Worm (Caenorhabditis elegans) whole organism, L4 larva: Measurements from ENCODE around the gene T05C12.8.

Source experiments
- D1046.2 ChIP-seq: fragments of 200-800 bp; sonication (Bioruptor generic); IDR thresholded peaks from 2 replicates; pipeline ENCODE4 v1.3.6; 2022; ENCODE audit warnings: missing genetic modification characterization, missing compliant biosample characterization
- F10B5.3 ChIP-seq: sonication (generic microtip); optimal IDR thresholded peaks from 2 replicates; lab custom pipeline; 2016; ENCODE audit warnings: mild to moderate bottlenecking, missing genetic modification characterization, missing compliant biosample characterization
- F37D6.2 ChIP-seq: sonication (generic microtip); optimal IDR thresholded peaks from 2 replicates; lab custom pipeline; 2016; ENCODE audit warnings: mild to moderate bottlenecking, missing genetic modification characterization, missing compliant biosample characterization
- F44E2.7 ChIP-seq: fragments of 200-800 bp; sonication (Bioruptor generic); IDR thresholded peaks from 2 replicates; pipeline ENCODE4 v2.1.2; 2022; ENCODE audit warnings: missing genetic modification characterization, missing compliant biosample characterization
- F49E8.2 ChIP-seq: sonication (generic microtip); optimal IDR thresholded peaks from 2 replicates; lab custom pipeline; 2016; ENCODE audit warnings: missing compliant biosample characterization, mild to moderate bottlenecking, missing genetic modification characterization, borderline replicate concordance
- T26A8.4 ChIP-seq: fragments of 200-800 bp; sonication (Bioruptor generic); IDR thresholded peaks from 2 replicates; pipeline ENCODE4 v1.3.6; 2022; ENCODE audit warnings: missing genetic modification characterization, missing compliant biosample characterization
- Y48G9A.11 ChIP-seq: fragments of 200-800 bp; sonication (Bioruptor generic); IDR thresholded peaks from 2 replicates; pipeline ENCODE4 v1.3.6; 2022; ENCODE audit warnings: missing genetic modification reagents, missing genetic modification characterization, missing compliant biosample characterization
- ama-1 ChIP-seq: fragments of 150-350 bp; optimal IDR thresholded peaks from 2 replicates; lab custom pipeline; 2014; ENCODE audit warnings: inconsistent platforms, mixed read lengths
- ceh-32 ChIP-seq: sonication (generic microtip); optimal IDR thresholded peaks from 2 replicates; lab custom pipeline; 2016; ENCODE audit warnings: mild to moderate bottlenecking, missing genetic modification characterization, missing compliant biosample characterization; ENCODE audit not compliant: poor library complexity
- ceh-44 ChIP-seq: fragments of 200-800 bp; sonication (Bioruptor generic); IDR thresholded peaks from 2 replicates; pipeline ENCODE4 v1.3.6; 2022; ENCODE audit warnings: missing genetic modification reagents, missing genetic modification characterization, missing compliant biosample characterization
- cey-2 ChIP-seq: sonication (generic microtip); optimal IDR thresholded peaks from 3 replicates; lab custom pipeline; 2017; ENCODE audit warnings: missing genetic modification characterization, mild to moderate bottlenecking, missing compliant biosample characterization, antibody characterized with exemption, borderline replicate concordance; ENCODE audit not compliant: insufficient read depth
- ctbp-1 ChIP-seq: fragments of 200-800 bp; sonication (Bioruptor generic); IDR thresholded peaks from 2 replicates; pipeline ENCODE4 v1.3.6; 2022; ENCODE audit warnings: missing genetic modification reagents, missing genetic modification characterization, missing compliant biosample characterization
- daf-19 ChIP-seq: fragments of 200-800 bp; sonication (Bioruptor generic); conservative IDR thresholded peaks from 2 replicates; pipeline ENCODE4 v1.3.6; 2022; ENCODE audit warnings: missing genetic modification characterization, missing compliant biosample characterization
- dve-1 ChIP-seq: sonication (generic microtip); optimal IDR thresholded peaks from 2 replicates; lab custom pipeline; 2017; ENCODE audit warnings: antibody characterized with exemption, mild to moderate bottlenecking, missing genetic modification characterization, missing compliant biosample characterization; ENCODE audit not compliant: insufficient read depth
- fkh-10 ChIP-seq: fragments of 150-350 bp; optimal IDR thresholded peaks from 2 replicates; lab custom pipeline; 2014; ENCODE audit warnings: missing biosample characterization, missing genetic modification reagents, missing genetic modification characterization
- gei-8 ChIP-seq: fragments of 200-800 bp; sonication (Bioruptor generic); optimal IDR thresholded peaks from 2 replicates; lab custom pipeline; 2018; ENCODE audit warnings: mild to moderate bottlenecking, missing genetic modification characterization, missing compliant biosample characterization
- hif-1 ChIP-seq, 2 experiments: sonication (generic microtip); optimal IDR thresholded peaks; 2 replicates each; lab custom pipeline; 2016 to 2017; ENCODE audit warnings: missing compliant biosample characterization in 2 of 2, missing genetic modification characterization in 2 of 2, missing genetic modification reagents in 2 of 2, missing genotype in 2 of 2, mild to moderate bottlenecking in 1 of 2
- hlh-11 ChIP-seq: fragments of 200-800 bp; sonication (Bioruptor generic); optimal IDR thresholded peaks from 2 replicates; lab custom pipeline; 2018; ENCODE audit warnings: mild to moderate bottlenecking, missing genetic modification characterization, missing compliant biosample characterization
- hlh-30 ChIP-seq: sonication (generic microtip); optimal IDR thresholded peaks from 2 replicates; lab custom pipeline; 2017; ENCODE audit warnings: antibody characterized with exemption, mild to moderate bottlenecking, missing genetic modification characterization, missing compliant biosample characterization; ENCODE audit not compliant: insufficient read depth
- hmg-1.1 ChIP-seq: fragments of 200-800 bp; sonication (Bioruptor generic); IDR thresholded peaks from 2 replicates; pipeline ENCODE4 v1.3.6; 2022; ENCODE audit warnings: missing genetic modification reagents, missing genetic modification characterization, missing compliant biosample characterization
- lin-1 ChIP-seq: fragments of 200-800 bp; sonication (Bioruptor generic); IDR thresholded peaks from 2 replicates; pipeline ENCODE4 v1.3.6; 2022; ENCODE audit warnings: missing genetic modification reagents, missing genetic modification characterization, missing compliant biosample characterization
- lin-13 ChIP-seq: fragments of 150-350 bp; optimal IDR thresholded peaks from 2 replicates; lab custom pipeline; 2014; ENCODE audit warnings: missing biosample characterization, missing genetic modification reagents, missing genetic modification characterization
- lin-15B ChIP-seq: fragments of 150-350 bp; sonication (generic microtip); optimal IDR thresholded peaks from 3 replicates; lab custom pipeline; 2014; ENCODE audit warnings: missing biosample characterization, missing genetic modification characterization
- lin-29 ChIP-seq: fragments of 200-800 bp; sonication (Bioruptor generic); IDR thresholded peaks from 2 replicates; pipeline ENCODE4 v1.3.6; 2022; ENCODE audit warnings: missing genetic modification reagents, missing genetic modification characterization, missing compliant biosample characterization
- lin-38 ChIP-seq: fragments of 200-800 bp; sonication (Bioruptor generic); IDR thresholded peaks from 2 replicates; pipeline ENCODE4 v1.3.6; 2022; ENCODE audit warnings: missing genetic modification reagents, missing genetic modification characterization, missing compliant biosample characterization
- lin-39 ChIP-seq: fragments of 150-350 bp; optimal IDR thresholded peaks from 2 replicates; lab custom pipeline; 2014; ENCODE audit warnings: missing biosample characterization, missing genetic modification reagents, missing genetic modification characterization
- mes-2 ChIP-seq: sonication (generic microtip); optimal IDR thresholded peaks from 2 replicates; lab custom pipeline; 2016; ENCODE audit warnings: missing genotype, mild to moderate bottlenecking, missing genetic modification characterization, missing compliant biosample characterization; ENCODE audit not compliant: poor library complexity, severe bottlenecking
- mxl-3 ChIP-seq: fragments of 200-800 bp; sonication (Bioruptor generic); optimal IDR thresholded peaks from 2 replicates; lab custom pipeline; 2018; ENCODE audit warnings: mild to moderate bottlenecking, missing genetic modification characterization, missing compliant biosample characterization
- nhr-102 ChIP-seq: sonication (generic microtip); optimal IDR thresholded peaks from 2 replicates; lab custom pipeline; 2016; ENCODE audit warnings: mild to moderate bottlenecking, missing genetic modification characterization, moderate library complexity, missing compliant biosample characterization
- nhr-11 ChIP-seq: fragments of 150-350 bp; optimal IDR thresholded peaks from 2 replicates; lab custom pipeline; 2014; ENCODE audit warnings: missing biosample characterization, missing genetic modification characterization
- nhr-111 ChIP-seq: fragments of 200-800 bp; sonication (Bioruptor generic); optimal IDR thresholded peaks from 2 replicates; lab custom pipeline; 2018; ENCODE audit warnings: mild to moderate bottlenecking, missing genetic modification characterization, missing compliant biosample characterization
- nhr-237 ChIP-seq: sonication (generic microtip); optimal IDR thresholded peaks from 2 replicates; lab custom pipeline; 2017; ENCODE audit warnings: missing biosample characterization, missing genetic modification characterization
- nhr-25 ChIP-seq: sonication (generic microtip); optimal IDR thresholded peaks from 2 replicates; lab custom pipeline; 2017; ENCODE audit warnings: missing genetic modification characterization, mild to moderate bottlenecking, missing compliant biosample characterization, antibody characterized with exemption, moderate library complexity, borderline replicate concordance; ENCODE audit not compliant: insufficient read depth
- nhr-41 ChIP-seq: fragments of 200-800 bp; sonication (Bioruptor generic); IDR thresholded peaks from 2 replicates; pipeline ENCODE4 v1.3.6; 2022; ENCODE audit warnings: missing genetic modification reagents, missing genetic modification characterization, missing compliant biosample characterization
- nhr-42 ChIP-seq: fragments of 200-800 bp; sonication (Bioruptor generic); IDR thresholded peaks from 2 replicates; pipeline ENCODE4 v1.3.6; 2022; ENCODE audit warnings: missing genetic modification characterization, missing compliant biosample characterization
- pha-4 ChIP-seq, 2 experiments: fragments of 150-350 bp in 1 of 2; fragments of 200-800 bp in 1 of 2; sonication (Bioruptor generic) in 1 of 2; IDR thresholded peaks in 1 of 2; optimal IDR thresholded peaks in 1 of 2; 2 replicates each; pipeline versions ENCODE4 v1.3.6 to Lab custom; 2014 to 2022; ENCODE audit warnings: missing genetic modification characterization in 2 of 2, missing genetic modification reagents in 2 of 2, missing biosample characterization in 1 of 2, missing compliant biosample characterization in 1 of 2
- php-3 ChIP-seq: fragments of 200-800 bp; sonication (Bioruptor generic); IDR thresholded peaks from 2 replicates; pipeline ENCODE4 v1.3.6; 2022; ENCODE audit warnings: missing genetic modification reagents, missing genetic modification characterization, missing compliant biosample characterization
- saeg-2 ChIP-seq: fragments of 200-800 bp; sonication (Bioruptor generic); IDR thresholded peaks from 2 replicates; pipeline ENCODE4 v1.3.6; 2022; ENCODE audit warnings: missing genetic modification reagents, missing genetic modification characterization, missing compliant biosample characterization
- skn-1 ChIP-seq: fragments of 150-350 bp; optimal IDR thresholded peaks from 2 replicates; lab custom pipeline; 2014; ENCODE audit warnings: missing biosample characterization, missing genetic modification characterization
- snpc-1.2 ChIP-seq: fragments of 200-800 bp; sonication (Bioruptor generic); IDR thresholded peaks from 2 replicates; pipeline ENCODE4 v1.3.6; 2022; ENCODE audit warnings: missing genetic modification reagents, missing genetic modification characterization, missing compliant biosample characterization
- snpc-4 ChIP-seq: fragments of 150-350 bp; optimal IDR thresholded peaks from 2 replicates; lab custom pipeline; 2014; ENCODE audit warnings: missing biosample characterization, missing genetic modification characterization
- unc-39 ChIP-seq: sonication (generic microtip); optimal IDR thresholded peaks from 2 replicates; lab custom pipeline; 2017; ENCODE audit warnings: missing biosample characterization, missing genetic modification characterization
- unc-62 ChIP-seq, 3 experiments: fragments of 150-350 bp in 1 of 3; sonication (generic microtip); optimal IDR thresholded peaks in 2 of 3; peaks in 1 of 3; 1 replicate in 1 of 3; 2 replicates in 2 of 3; lab custom pipeline; 2014 to 2017; ENCODE audit warnings: missing biosample characterization in 3 of 3, missing genetic modification characterization in 3 of 3, missing genetic modification reagents in 3 of 3, missing genotype in 1 of 3
- vab-7 ChIP-seq: fragments of 200-800 bp; sonication (Bioruptor generic); IDR thresholded peaks from 2 replicates; pipeline ENCODE4 v1.3.6; 2022; ENCODE audit warnings: missing genetic modification reagents, missing genetic modification characterization, missing compliant biosample characterization
- zfp-3 ChIP-seq: fragments of 200-800 bp; sonication (Bioruptor generic); conservative IDR thresholded peaks from 2 replicates; pipeline ENCODE4 v1.3.6; 2022; ENCODE audit warnings: missing genetic modification reagents, missing genetic modification characterization, missing compliant biosample characterization
- ztf-7 ChIP-seq: fragments of 150-350 bp; optimal IDR thresholded peaks from 2 replicates; lab custom pipeline; 2014; ENCODE audit warnings: missing biosample characterization, missing genetic modification characterization

T05C12.8 gene

DNA sequence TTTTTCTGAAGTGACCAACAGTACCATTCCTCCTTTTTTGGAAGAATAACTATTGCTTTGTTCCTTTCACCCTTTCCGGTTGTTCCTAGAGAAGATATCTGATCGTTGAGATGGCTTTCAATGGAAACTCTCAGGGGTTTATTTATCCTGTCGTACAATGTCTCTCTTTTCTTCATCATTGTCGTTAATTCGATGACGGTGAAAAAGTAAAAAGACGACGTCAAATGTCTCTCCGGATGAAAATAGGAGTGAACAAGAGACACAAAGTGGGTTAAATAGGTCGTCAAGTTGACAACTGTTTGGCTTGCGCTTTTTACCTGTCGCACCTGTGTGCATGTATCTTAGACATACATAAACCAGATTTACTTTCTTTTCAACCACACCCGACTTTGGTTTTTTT is 3.6 kb upstream of the T05C12.8 start:
- TF ChIP-seq F10B5.3 (tag; lab: Kevin White, UChicago) (no peak), fkh-10 (GFP tag; lab: Kevin White, UChicago) (no peak), hlh-11 (tag; lab: Kevin White, UChicago) (no peak), T26A8.4 (no peak), nhr-102 (tag; lab: Kevin White, UChicago) (no peak), F37D6.2 (no peak), Y48G9A.11 (GFP tag; lab: Robert Waterston, UW) (no peak), unc-62 (GFP tag; optimal IDR thresholded peaks at IDR 0.05 in 1 of 2; lab: Kevin White, UChicago) (peak in 1 of 2 experiments; percentile 49), unc-62 (tag; optimal IDR thresholded peaks at IDR 0.05; lab: Kevin White, UChicago) (no peak)

DNA sequence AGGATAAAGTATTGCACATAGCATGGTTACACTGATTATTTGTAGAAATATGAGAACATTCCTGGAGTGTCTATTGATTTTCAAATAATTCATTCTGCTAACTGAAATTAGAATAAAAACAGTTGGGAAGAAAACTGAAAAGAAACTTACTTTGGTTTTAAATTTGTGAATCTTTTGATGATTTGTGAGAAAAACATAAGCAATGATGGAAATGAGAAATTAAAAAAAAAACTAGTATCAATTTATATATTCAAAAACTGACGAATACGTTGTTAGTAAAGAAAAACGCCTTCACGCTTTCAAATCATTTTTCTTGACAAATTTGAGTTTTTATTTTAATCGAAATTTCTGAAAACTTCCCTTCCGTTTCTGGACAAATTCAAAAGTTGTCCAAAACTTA is 2.8 kb upstream of the T05C12.8 start, which contains the start of gene T05C12.9:
Gene T05C12.9, minus strand, starts transcription at position 101 of the 400 bp plus-strand sequence.
- no peak for TF ChIP-seq vab-7 (GFP tag; lab: Robert Waterston, UW)
- TF ChIP-seq lin-13 (GFP tag; lab: Kevin White, UChicago), result no peak
- TF ChIP-seq D1046.2, result no peak
- TF ChIP-seq hmg-1.1 (GFP tag; lab: Robert Waterston, UW), result no peak
- no peak for TF ChIP-seq hlh-30 (tag; lab: Kevin White, UChicago)
- TF ChIP-seq mes-2, result no peak
- no peak for TF ChIP-seq lin-1 (GFP tag; lab: Robert Waterston, UW)
- TF ChIP-seq cey-2, result no peak
- no peak for TF ChIP-seq lin-39 (tag; lab: Kevin White, UChicago)
- no peak for TF ChIP-seq lin-29 (GFP tag; lab: Robert Waterston, UW)
- TF ChIP-seq saeg-2 (GFP tag; lab: Robert Waterston, UW), result no peak
- no peak for TF ChIP-seq snpc-1.2 (GFP tag; lab: Robert Waterston, UW)
- no peak for TF ChIP-seq nhr-41 (GFP tag; lab: Robert Waterston, UW)
- TF ChIP-seq ctbp-1 (GFP tag; lab: Robert Waterston, UW), result no peak
- TF ChIP-seq ceh-32 (tag; lab: Kevin White, UChicago), result no peak
- no peak for TF ChIP-seq nhr-42
- TF ChIP-seq mxl-3 (GFP tag; lab: Kevin White, UChicago), result no peak
- TF ChIP-seq F37D6.2, result no peak
- no peak for TF ChIP-seq lin-15B (tag; lab: Kevin White, UChicago)
- TF ChIP-seq, all 104 proteins: peak for 0

DNA sequence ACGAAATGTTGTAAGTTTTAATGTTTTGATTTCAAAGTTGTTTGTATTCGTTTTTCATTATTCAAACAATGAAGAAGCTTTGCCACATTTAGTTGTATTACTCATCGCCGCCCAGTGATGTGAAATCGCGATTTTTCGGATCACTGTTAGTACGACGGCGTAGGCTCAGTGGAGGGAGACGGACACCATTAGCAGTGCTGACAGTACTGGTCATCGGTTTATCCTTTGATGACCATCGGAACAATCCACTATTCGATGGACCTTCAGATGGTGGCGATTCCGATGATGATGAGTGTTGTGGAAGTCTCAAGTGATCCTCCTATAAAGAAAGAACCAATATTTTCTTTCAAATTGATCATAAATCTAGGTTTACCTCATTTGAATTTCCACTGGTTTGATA is 2.8 kb downstream of the T05C12.8 start:
- TF ChIP-seq dve-1 (no peak), nhr-11 (tag; lab: Kevin White, UChicago) (no peak), nhr-237 (tag; lab: Kevin White, UChicago) (no peak), unc-39 (tag; lab: Kevin White, UChicago) (no peak), nhr-111 (peak; percentile 29), gei-8 (GFP tag; lab: Kevin White, UChicago) (no peak), ama-1 (lab: Kevin White, UChicago) (no peak), lin-1 (GFP tag; lab: Robert Waterston, UW) (0 out of 2 replicates have a peak, but pooled peaks have one; percentile 9), mxl-3 (GFP tag; lab: Kevin White, UChicago) (no peak), skn-1 (tag; lab: Kevin White, UChicago) (no peak), snpc-4 (tag; lab: Kevin White, UChicago) (no peak), lin-38 (peak; percentile 54; the same call in 1 of the 2 replicates), ctbp-1 (GFP tag; lab: Robert Waterston, UW) (peak; percentile 26; the same call in 1 of the 2 replicates), F49E8.2 (tag; lab: Kevin White, UChicago) (peak; percentile 6), pha-4 (GFP tag; IDR thresholded peaks at IDR 0.05; lab: Robert Waterston, UW) (no peak), pha-4 (tag; optimal IDR thresholded peaks at IDR 0.05; lab: Kevin White, UChicago) (no peak), ztf-7 (tag; lab: Kevin White, UChicago) (no peak), zfp-3 (GFP tag; lab: Robert Waterston, UW) (no peak), hif-1 (tag; optimal IDR thresholded peaks at IDR 0.05; lab: Kevin White, UChicago) (no peak), nhr-25 (tag; lab: Kevin White, UChicago) (no peak), fkh-10 (GFP tag; lab: Kevin White, UChicago) (no peak), ceh-44 (GFP tag; lab: Robert Waterston, UW) (no peak), php-3 (GFP tag; lab: Robert Waterston, UW) (no peak), F44E2.7 (GFP tag; lab: Robert Waterston, UW) (no peak), daf-19 (GFP tag; lab: Robert Waterston, UW) (no peak)
